Fruit fly (Drosophila melanogaster): ENCODE measurements around the gene Cpr64Ac.

The Cpr64Ac gene

DNA sequence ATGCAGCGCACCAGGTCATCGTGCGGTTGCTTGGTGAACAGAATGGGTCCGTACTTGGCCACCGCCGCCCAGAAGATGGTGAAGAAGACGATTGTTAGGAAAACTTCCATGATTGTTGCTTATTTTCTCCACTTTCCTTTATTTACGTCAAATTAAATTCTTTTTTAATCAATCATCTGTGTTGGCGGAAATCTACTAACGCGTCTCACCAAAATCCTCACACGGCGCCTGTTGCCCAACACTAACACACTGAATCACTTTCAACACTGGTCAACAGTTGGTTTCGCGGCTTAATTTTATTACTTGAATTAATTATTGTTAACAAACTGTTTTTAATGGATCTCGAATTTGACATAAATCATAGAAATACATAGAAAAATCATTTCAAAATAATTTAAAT lies 26.1 kb downstream of the Cpr64Ac start, which contains the start of gene VhaM9.7-c (continued):
- TF ChIP-seq CG12236 (GFP tag; optimal IDR thresholded peaks at IDR 0.05) (no peak), vnd (GFP tag; IDR thresholded peaks at IDR 0.05; ENCODE audit: partially characterized antibody) (no peak), peb (GFP tag; IDR thresholded peaks at IDR 0.05) (no peak), CG4707 (GFP tag; optimal IDR thresholded peaks at IDR 0.05) (peak; percentile 28), nmo (GFP tag; optimal IDR thresholded peaks at IDR 0.05) (peak; percentile 14), CG30403 (GFP tag; optimal IDR thresholded peaks at IDR 0.05) (peak; percentile 47), CG17385 (GFP tag; optimal IDR thresholded peaks at IDR 0.05) (peak; percentile 56), dimm (GFP tag; IDR thresholded peaks at IDR 0.05) (no peak)

DNA sequence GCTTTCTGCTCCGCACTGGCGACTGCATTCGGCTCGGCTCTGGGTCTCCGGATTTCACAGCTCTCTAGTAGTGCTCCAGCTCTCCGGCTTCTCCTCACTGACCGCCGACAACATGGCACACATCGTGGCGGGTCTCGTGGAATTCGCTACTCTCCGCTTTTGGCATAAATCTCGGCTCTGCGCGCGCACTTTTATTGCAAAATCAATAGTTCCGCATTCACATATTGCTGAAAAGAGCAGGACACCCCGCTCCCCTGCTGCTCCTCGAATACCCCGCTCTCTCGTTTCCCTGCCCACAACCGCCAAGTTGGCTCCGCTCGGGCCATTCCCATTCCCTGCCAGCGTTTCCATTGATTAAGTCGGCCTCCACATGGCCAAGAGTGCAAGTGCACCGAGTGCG lies 27.5 kb downstream of the Cpr64Ac start:
- TF ChIP-seq inv (GFP tag; IDR thresholded peaks at IDR 0.05; ENCODE audit: partially characterized antibody) (no peak), wek (GFP tag; optimal IDR thresholded peaks at IDR 0.05) (no peak), slp2 (GFP tag; optimal IDR thresholded peaks at IDR 0.05) (no peak), Bgb (GFP tag; IDR thresholded peaks at IDR 0.05; ENCODE audit: partially characterized antibody) (peak; percentile 19; the same call in 1 of the 2 replicates), crol (GFP tag; IDR thresholded peaks at IDR 0.05) (peak; percentile 86), Fer1 (GFP tag; optimal IDR thresholded peaks at IDR 0.05) (no peak), repo (GFP tag; optimal IDR thresholded peaks at IDR 0.05) (no peak), Med (GFP tag) (peak; percentile 49), ap (GFP tag; IDR thresholded peaks at IDR 0.05) (no peak), CG18764 (GFP tag; optimal IDR thresholded peaks at IDR 0.05) (no peak), gsb-n (tag; optimal IDR thresholded peaks at IDR 0.05) (no peak), CG3281 (GFP tag; optimal IDR thresholded peaks at IDR 0.05) (no peak), CG15011 (GFP tag; optimal IDR thresholded peaks at IDR 0.05) (no peak), Aef1 (GFP tag; IDR thresholded peaks at IDR 0.05) (no peak), Scr (GFP tag; IDR thresholded peaks at IDR 0.05; ENCODE audit: partially characterized antibody) (0 out of 2 replicates have a peak, but pooled peaks have one; percentile 14), ewg (GFP tag; optimal IDR thresholded peaks at IDR 0.05) (peak; percentile 94), ems (GFP tag; optimal IDR thresholded peaks at IDR 0.05) (no peak), seq (GFP tag; IDR thresholded peaks at IDR 0.05) (0 out of 2 replicates have a peak, but pooled peaks have one; percentile 29), CG7745 (tag; optimal IDR thresholded peaks at IDR 0.05) (no peak), scrt (GFP tag; optimal IDR thresholded peaks at IDR 0.05) (peak; percentile 0), CG18011 (GFP tag; optimal IDR thresholded peaks at IDR 0.05) (no peak), Six4 (GFP tag; optimal IDR thresholded peaks at IDR 0.05) (no peak), CG11696 (GFP tag; IDR thresholded peaks at IDR 0.05) (no peak), btn (GFP tag; optimal IDR thresholded peaks at IDR 0.05) (no peak), ftz-f1 (GFP tag; optimal IDR thresholded peaks at IDR 0.05) (no peak), CG9609 (GFP tag; optimal IDR thresholded peaks at IDR 0.05) (no peak), Myb (GFP tag; optimal IDR thresholded peaks at IDR 0.05) (no peak), gcm (GFP tag; optimal IDR thresholded peaks at IDR 0.05) (no peak), tx (GFP tag; optimal IDR thresholded peaks at IDR 0.05) (no peak), ttk (GFP tag; IDR thresholded peaks at IDR 0.05) (no peak), chinmo (GFP tag; IDR thresholded peaks at IDR 0.05; ENCODE audit: partially characterized antibody) (0 out of 4 replicates have a peak, but pooled peaks have one; percentile 25), CG4707 (GFP tag; optimal IDR thresholded peaks at IDR 0.05) (no peak), ci (GFP tag; IDR thresholded peaks at IDR 0.05) (no peak), CG7357 (GFP tag; IDR thresholded peaks at IDR 0.05) (no peak), corto (GFP tag; optimal IDR thresholded peaks at IDR 0.05) (no peak), CG8281 (tag; optimal IDR thresholded peaks at IDR 0.05) (no peak), MBD-R2 (GFP tag; IDR thresholded peaks at IDR 0.05) (0 out of 2 replicates have a peak, but pooled peaks have one; percentile 13), sd (tag; optimal IDR thresholded peaks at IDR 0.05) (peak; percentile 69), mld (GFP tag; IDR thresholded peaks at IDR 0.05; ENCODE audit: partially characterized antibody) (0 out of 3 replicates have a peak, but pooled peaks have one; percentile 44), CG31224 (GFP tag; IDR thresholded peaks at IDR 0.05) (no peak), nerfin-1 (tag; optimal IDR thresholded peaks at IDR 0.05) (peak; percentile 78), CTCF (GFP tag; optimal IDR thresholded peaks at IDR 0.05) (no peak), D19B (GFP tag; optimal IDR thresholded peaks at IDR 0.05) (no peak)

All from whole organism, embryonic.